Worm (Caenorhabditis elegans) whole organism, young adult: Measurements from ENCODE around the gene clec-24.

Experiments
- F23B12.7 ChIP-seq: sonication (generic microtip); optimal IDR thresholded peaks from 2 replicates; lab custom pipeline; 2017; ENCODE audit warnings: missing genetic modification characterization, mild to moderate bottlenecking, missing compliant biosample characterization, antibody characterized with exemption, moderate library complexity; ENCODE audit not compliant: insufficient read depth
- F37B4.10 ChIP-seq: fragments of 200-800 bp; sonication (Bioruptor generic); IDR thresholded peaks from 2 replicates; pipeline ENCODE4 v1.3.6; 2022; ENCODE audit warnings: missing genetic modification characterization, missing compliant biosample characterization
- F52B5.7 ChIP-seq: sonication (generic microtip); optimal IDR thresholded peaks from 2 replicates; lab custom pipeline; 2016; ENCODE audit warnings: mild to moderate bottlenecking, missing genetic modification characterization, missing compliant biosample characterization
- F57C9.4 ChIP-seq: sonication (generic microtip); optimal IDR thresholded peaks from 2 replicates; lab custom pipeline; 2017; ENCODE audit warnings: mild to moderate bottlenecking, missing genetic modification characterization, missing compliant biosample characterization
- Y53F4B.3 ChIP-seq: fragments of 200-800 bp; sonication (Bioruptor generic); IDR thresholded peaks from 2 replicates; pipeline ENCODE4 v1.3.6; 2022; ENCODE audit warnings: missing genetic modification reagents, missing genetic modification characterization, missing compliant biosample characterization
- Y53G8AR.9 ChIP-seq: fragments of 200-800 bp; sonication (Bioruptor generic); conservative IDR thresholded peaks from 2 replicates; pipeline ENCODE4 v1.3.6; 2022; ENCODE audit warnings: missing genetic modification reagents, missing genetic modification characterization, missing compliant biosample characterization
- Y67H2A.10 ChIP-seq: fragments of 200-800 bp; sonication (Bioruptor generic); conservative IDR thresholded peaks from 2 replicates; pipeline ENCODE4 v1.3.6; 2022; ENCODE audit warnings: missing genetic modification reagents, missing genetic modification characterization, missing compliant biosample characterization
- Y79H2A.3 ChIP-seq: fragments of 200-800 bp; sonication (Bioruptor generic); conservative IDR thresholded peaks from 2 replicates; pipeline ENCODE4 v1.3.6; 2022; ENCODE audit warnings: missing genetic modification reagents, missing genetic modification characterization, missing compliant biosample characterization
- akir-1 ChIP-seq: fragments of 200-800 bp; sonication (Bioruptor generic); optimal IDR thresholded peaks from 2 replicates; lab custom pipeline; 2018; ENCODE audit warnings: mild to moderate bottlenecking, missing genetic modification characterization, moderate library complexity, missing compliant biosample characterization
- athp-1 ChIP-seq: sonication (generic microtip); optimal IDR thresholded peaks from 2 replicates; lab custom pipeline; 2017; ENCODE audit warnings: mild to moderate bottlenecking, missing genetic modification characterization, missing compliant biosample characterization
- attf-5 ChIP-seq: fragments of 200-800 bp; sonication (Bioruptor generic); optimal IDR thresholded peaks from 2 replicates; lab custom pipeline; 2018; ENCODE audit warnings: mild to moderate bottlenecking, missing genetic modification characterization, missing compliant biosample characterization
- ceh-58 ChIP-seq: fragments of 200-800 bp; sonication (Bioruptor generic); IDR thresholded peaks from 2 replicates; pipeline ENCODE4 v1.3.6; 2022; ENCODE audit warnings: missing genetic modification characterization, missing compliant biosample characterization
- ceh-79 ChIP-seq: sonication (generic microtip); optimal IDR thresholded peaks from 2 replicates; lab custom pipeline; 2017; ENCODE audit warnings: mild to moderate bottlenecking, missing genetic modification characterization, missing compliant biosample characterization
- chd-7 ChIP-seq: sonication (generic microtip); optimal IDR thresholded peaks from 2 replicates; lab custom pipeline; 2016; ENCODE audit warnings: mild to moderate bottlenecking, missing genetic modification characterization, moderate library complexity, missing compliant biosample characterization
- efl-1 ChIP-seq: fragments of 150-350 bp; optimal IDR thresholded peaks from 2 replicates; lab custom pipeline; 2014; ENCODE audit warnings: missing biosample characterization, missing genetic modification reagents, missing genetic modification characterization
- egrh-3 ChIP-seq: fragments of 200-800 bp; sonication (Bioruptor generic); IDR thresholded peaks from 2 replicates; pipeline ENCODE4 v1.3.6; 2022; ENCODE audit warnings: missing genetic modification reagents, missing genetic modification characterization, missing compliant biosample characterization
- hlh-26 ChIP-seq: fragments of 200-800 bp; sonication (Bioruptor generic); conservative IDR thresholded peaks from 2 replicates; pipeline ENCODE4 v1.3.6; 2022; ENCODE audit warnings: missing genetic modification reagents, missing genetic modification characterization, missing compliant biosample characterization
- hsf-1 ChIP-seq: fragments of 200-800 bp; sonication (Bioruptor generic); IDR thresholded peaks from 2 replicates; pipeline ENCODE4 v1.3.6; 2022; ENCODE audit warnings: missing genetic modification reagents, missing genetic modification characterization, missing compliant biosample characterization
- lsl-1 ChIP-seq: fragments of 200-800 bp; sonication (Bioruptor generic); optimal IDR thresholded peaks from 2 replicates; lab custom pipeline; 2018; ENCODE audit warnings: mild to moderate bottlenecking, missing genetic modification characterization, moderate library complexity, missing compliant biosample characterization
- lsy-27 ChIP-seq: sonication (generic microtip); optimal IDR thresholded peaks from 2 replicates; lab custom pipeline; 2017; ENCODE audit warnings: missing genetic modification characterization, mild to moderate bottlenecking, missing compliant biosample characterization, antibody characterized with exemption, missing genotype, borderline replicate concordance; ENCODE audit not compliant: insufficient read depth
- madf-3 ChIP-seq: fragments of 200-800 bp; sonication (Bioruptor generic); IDR thresholded peaks from 2 replicates; pipeline ENCODE4 v1.3.6; 2022; ENCODE audit warnings: missing genetic modification reagents, missing genetic modification characterization, missing compliant biosample characterization
- mel-28 ChIP-seq: sonication (generic microtip); optimal IDR thresholded peaks from 2 replicates; lab custom pipeline; 2016; ENCODE audit warnings: borderline replicate concordance, mild to moderate bottlenecking, missing genetic modification characterization, missing compliant biosample characterization
- mes-4 ChIP-seq: sonication (generic microtip); optimal IDR thresholded peaks from 2 replicates; lab custom pipeline; 2016; ENCODE audit warnings: missing genotype, missing genetic modification characterization, missing compliant biosample characterization
- nfya-1 ChIP-seq: sonication (generic microtip); optimal IDR thresholded peaks from 2 replicates; lab custom pipeline; 2017; ENCODE audit warnings: antibody characterized with exemption, missing compliant biosample characterization, missing genetic modification characterization, borderline replicate concordance; ENCODE audit not compliant: insufficient read depth
- nhr-120 ChIP-seq: fragments of 200-800 bp; sonication (Bioruptor generic); IDR thresholded peaks from 2 replicates; pipeline ENCODE4 v1.3.6; 2022; ENCODE audit warnings: missing genetic modification characterization, missing compliant biosample characterization
- pha-4 ChIP-seq: fragments of 150-350 bp; sonication (generic microtip); optimal IDR thresholded peaks from 2 replicates; lab custom pipeline; 2014; ENCODE audit warnings: missing biosample characterization, missing genetic modification reagents, missing genetic modification characterization
- rcor-1 ChIP-seq: fragments of 200-800 bp; sonication (Bioruptor generic); IDR thresholded peaks from 2 replicates; pipeline ENCODE4 v1.3.6; 2022; ENCODE audit warnings: missing genetic modification reagents, missing genetic modification characterization, missing compliant biosample characterization
- rec-8 ChIP-seq, 2 experiments: sonication (generic microtip); optimal IDR thresholded peaks; 2 replicates each; lab custom pipeline; 2016; ENCODE audit warnings: mild to moderate bottlenecking in 2 of 2, missing genetic modification characterization in 2 of 2, missing genetic modification reagents in 2 of 2, missing genotype in 2 of 2, missing biosample characterization in 1 of 2, missing compliant biosample characterization in 1 of 2, moderate library complexity in 1 of 2
- snpc-1.3 ChIP-seq: sonication (generic microtip); optimal IDR thresholded peaks from 2 replicates; lab custom pipeline; 2017; ENCODE audit warnings: missing genetic modification characterization, mild to moderate bottlenecking, missing compliant biosample characterization, antibody characterized with exemption, moderate library complexity, missing genotype, missing genetic modification reagents; ENCODE audit not compliant: insufficient read depth
- snpc-3.4 ChIP-seq: sonication (generic microtip); optimal IDR thresholded peaks from 2 replicates; lab custom pipeline; 2017; ENCODE audit warnings: missing genetic modification characterization, mild to moderate bottlenecking, missing compliant biosample characterization, antibody characterized with exemption, moderate library complexity, missing genotype, missing genetic modification reagents
- somi-1 ChIP-seq: fragments of 200-800 bp; sonication (Bioruptor generic); optimal IDR thresholded peaks from 2 replicates; lab custom pipeline; 2018; ENCODE audit warnings: mild to moderate bottlenecking, missing genetic modification characterization, missing compliant biosample characterization
- tlf-1 ChIP-seq: fragments of 200-800 bp; sonication (Bioruptor generic); optimal IDR thresholded peaks from 2 replicates; lab custom pipeline; 2018; ENCODE audit warnings: mild to moderate bottlenecking, missing genetic modification characterization, missing compliant biosample characterization
- unc-130 ChIP-seq: sonication (generic microtip); optimal IDR thresholded peaks from 2 replicates; lab custom pipeline; 2016; ENCODE audit warnings: missing genetic modification reagents, missing genetic modification characterization, missing compliant biosample characterization
- zfh-2 ChIP-seq: fragments of 200-800 bp; sonication (Bioruptor generic); conservative IDR thresholded peaks from 2 replicates; pipeline ENCODE4 v1.3.6; 2022; ENCODE audit warnings: missing genetic modification reagents, missing genetic modification characterization, missing compliant biosample characterization
- ztf-18 ChIP-seq: sonication (generic microtip); optimal IDR thresholded peaks from 2 replicates; lab custom pipeline; 2016; ENCODE audit warnings: missing genotype, mild to moderate bottlenecking, missing genetic modification characterization, missing compliant biosample characterization
- ztf-22 ChIP-seq: fragments of 200-800 bp; sonication (Bioruptor generic); optimal IDR thresholded peaks from 2 replicates; lab custom pipeline; 2018; ENCODE audit warnings: mild to moderate bottlenecking, missing genetic modification characterization, moderate library complexity, missing compliant biosample characterization
- ztf-25 ChIP-seq: fragments of 200-800 bp; sonication (Bioruptor generic); IDR thresholded peaks from 2 replicates; pipeline ENCODE4 v1.3.6; 2022; ENCODE audit warnings: missing genetic modification reagents, missing genetic modification characterization, missing compliant biosample characterization

Gene clec-24

ce11 chrV:16821270-16821737 is 40.5 kb upstream of the clec-24 start, which contains the start of gene T20B3.14:
Gene T20B3.14, minus strand, starts transcription at chrV:16821320.
- no peak for TF ChIP-seq efl-1 (GFP tag; lab: Kevin White, UChicago)
- no peak for TF ChIP-seq chd-7
- TF ChIP-seq pha-4 (tag; lab: Kevin White, UChicago) = no peak
- TF ChIP-seq F37B4.10 = 0 out of 2 replicates have a peak, but pooled peaks have one; percentile 89

- TF ChIP-seq nhr-120 (GFP tag; lab: Robert Waterston, UW) (no peak), tlf-1 (no peak), F57C9.4 (tag; lab: Kevin White, UChicago) (no peak), lsy-27 (tag; lab: Kevin White, UChicago) (no peak), egrh-3 (GFP tag; lab: Robert Waterston, UW) (no peak), hlh-26 (no peak), chd-7 (no peak), ceh-58 (GFP tag; lab: Robert Waterston, UW) (no peak), snpc-1.3 (tag; lab: Kevin White, UChicago) (no peak), unc-130 (GFP tag; lab: Kevin White, UChicago) (no peak), Y53F4B.3 (GFP tag; lab: Robert Waterston, UW) (no peak), mes-4 (tag; lab: Kevin White, UChicago) (no peak), Y53G8AR.9 (no peak), snpc-3.4 (tag; lab: Kevin White, UChicago) (no peak), rcor-1 (GFP tag; lab: Robert Waterston, UW) (no peak), lsl-1 (GFP tag; lab: Kevin White, UChicago) (no peak), Y79H2A.3 (GFP tag; lab: Robert Waterston, UW) (no peak)
These were observed 34.3 kb upstream of the clec-24 start, which contains the start of gene srh-216 for ce11 chrV:16827485-16827884. Gene srh-216, minus strand, starts transcription at chrV:16827585.

- TF ChIP-seq ztf-22 (GFP tag; lab: Kevin White, UChicago) (no peak), athp-1 (no peak), zfh-2 (GFP tag; lab: Robert Waterston, UW) (no peak), attf-5 (GFP tag; lab: Kevin White, UChicago) (no peak), akir-1 (no peak), F52B5.7 (tag; lab: Kevin White, UChicago) (no peak), ztf-25 (GFP tag; lab: Robert Waterston, UW) (no peak), nfya-1 (tag; lab: Kevin White, UChicago) (no peak), chd-7 (no peak), madf-3 (no peak), Y67H2A.10 (GFP tag; lab: Robert Waterston, UW) (no peak), somi-1 (GFP tag; lab: Kevin White, UChicago) (no peak), rec-8 (tag; optimal IDR thresholded peaks at IDR 0.05; lab: Kevin White, UChicago) (no peak), ztf-18 (tag; lab: Kevin White, UChicago) (no peak), ceh-79 (no peak), mel-28 (tag; lab: Kevin White, UChicago) (no peak), hsf-1 (no peak), F23B12.7 (tag; lab: Kevin White, UChicago) (no peak)
- TF ChIP-seq, all 124 proteins: peak for 0
These were observed 32.4 kb upstream of the clec-24 start, which contains the start of gene srh-214 for ce11 chrV:16829396-16829795. Gene srh-214, minus strand, starts transcription at chrV:16829755.
